Fruit fly (Drosophila melanogaster) whole organism, embryonic: ENCODE results near the gene VhaAC45RP.

ENCODE experiments used
- CG10209 ChIP-seq: fragments of 200-800 bp; sonication (Bioruptor generic); optimal IDR thresholded peaks from 3 replicates; lab custom pipeline; 2017; ENCODE audit warnings: missing biosample characterization, mild to moderate bottlenecking, missing genetic modification characterization, missing genetic modification reagents
- CG10431 ChIP-seq: fragments of 200-800 bp; sonication (Bioruptor generic); optimal IDR thresholded peaks from 3 replicates; lab custom pipeline; 2018; ENCODE audit warnings: missing biosample characterization, mild to moderate bottlenecking, missing genetic modification characterization
- CG11504 ChIP-seq: fragments of 200-800 bp; sonication (Bioruptor generic); optimal IDR thresholded peaks from 3 replicates; lab custom pipeline; 2019; ENCODE audit warnings: missing biosample characterization, mild to moderate bottlenecking, missing genetic modification characterization, moderate library complexity
- CG12219 ChIP-seq: fragments of 200-800 bp; sonication (Bioruptor generic); optimal IDR thresholded peaks from 3 replicates; lab custom pipeline; 2018; ENCODE audit warnings: missing biosample characterization, mild to moderate bottlenecking, missing genetic modification characterization
- CG12769 ChIP-seq: fragments of 200-800 bp; sonication (Bioruptor generic); optimal IDR thresholded peaks from 2 replicates; lab custom pipeline; 2019; ENCODE audit warnings: missing biosample characterization, mild to moderate bottlenecking, missing genetic modification characterization, moderate library complexity
- CG13287 ChIP-seq: fragments of 200-800 bp; sonication (Bioruptor generic); IDR thresholded peaks from 2 replicates; pipeline ENCODE4 v1.3.6; 2022; ENCODE audit warnings: missing biosample characterization, missing genetic modification characterization; ENCODE audit not compliant: partially characterized antibody
- CG15514 ChIP-seq: fragments of 200-800 bp; sonication (Bioruptor generic); optimal IDR thresholded peaks from 3 replicates; lab custom pipeline; 2017; ENCODE audit warnings: missing biosample characterization, missing genetic modification characterization, mild to moderate bottlenecking, moderate library complexity, missing genetic modification reagents
- CG16779 ChIP-seq: fragments of 200-800 bp; sonication (Bioruptor generic); IDR thresholded peaks from 2 replicates; pipeline ENCODE4 v1.3.6; 2022; ENCODE audit warnings: missing biosample characterization, missing genetic modification characterization
- CG1792 ChIP-seq: fragments of 200-800 bp; sonication (Bioruptor generic); optimal IDR thresholded peaks from 2 replicates; lab custom pipeline; 2016; ENCODE audit warnings: missing biosample characterization, missing genetic modification characterization
- CG18011 ChIP-seq: fragments of 200-800 bp; sonication (Bioruptor generic); optimal IDR thresholded peaks from 2 replicates; lab custom pipeline; 2017; ENCODE audit warnings: missing biosample characterization, missing genetic modification characterization, mild to moderate bottlenecking, moderate library complexity, missing genotype
- CG1832 ChIP-seq: fragments of 200-800 bp; sonication (Bioruptor generic); optimal IDR thresholded peaks from 2 replicates; lab custom pipeline; 2017; ENCODE audit warnings: missing biosample characterization, mild to moderate bottlenecking, missing genetic modification characterization, inconsistent platforms
- CG32532 ChIP-seq: fragments of 200-800 bp; sonication (Bioruptor generic); IDR thresholded peaks from 2 replicates; pipeline ENCODE4 v1.3.6; 2022; ENCODE audit warnings: missing biosample characterization, missing genetic modification characterization
- CG34422 ChIP-seq: fragments of 200-800 bp; sonication (Bioruptor generic); IDR thresholded peaks from 3 replicates; pipeline ENCODE4 v1.3.6; 2022; ENCODE audit warnings: missing biosample characterization, missing genetic modification characterization
- CG42726 ChIP-seq: fragments of 200-800 bp; sonication (Bioruptor generic); IDR thresholded peaks from 2 replicates; pipeline ENCODE4 v1.3.6; 2022; ENCODE audit warnings: missing biosample characterization, missing genetic modification characterization; ENCODE audit not compliant: partially characterized antibody
- CG4820 ChIP-seq: fragments of 200-800 bp; sonication (Bioruptor generic); optimal IDR thresholded peaks from 3 replicates; lab custom pipeline; 2016; ENCODE audit warnings: missing biosample characterization, missing genetic modification characterization
- CG6254 ChIP-seq: fragments of 200-800 bp; sonication (Bioruptor generic); optimal IDR thresholded peaks from 3 replicates; lab custom pipeline; 2017; ENCODE audit warnings: mild to moderate bottlenecking, missing biosample characterization, missing genetic modification reagents, missing genetic modification characterization
- CkIIα-i1 ChIP-seq: fragments of 200-800 bp; sonication (Bioruptor generic); IDR thresholded peaks from 2 replicates; pipeline ENCODE4 v1.3.6; 2022; ENCODE audit warnings: missing biosample characterization, missing genetic modification characterization
- CrebB ChIP-seq: fragments of 200-800 bp; sonication (Bioruptor generic); optimal IDR thresholded peaks from 3 replicates; lab custom pipeline; 2018; ENCODE audit warnings: missing biosample characterization, mild to moderate bottlenecking, missing genetic modification characterization
- Doc2 ChIP-seq: fragments of 200-800 bp; sonication (Bioruptor generic); IDR thresholded peaks from 2 replicates; pipeline ENCODE4 v1.3.6; 2022; ENCODE audit warnings: missing biosample characterization, missing genetic modification characterization
- Dp ChIP-seq: fragments of 200-800 bp; sonication (Bioruptor generic); optimal IDR thresholded peaks from 2 replicates; lab custom pipeline; 2018; ENCODE audit warnings: missing biosample characterization, mild to moderate bottlenecking, missing genetic modification characterization, moderate library complexity
- Ets65A ChIP-seq: fragments of 200-800 bp; sonication (Bioruptor generic); peaks from one replicate; lab custom pipeline; 2016; ENCODE audit warnings: missing biosample characterization, missing genetic modification characterization
- Med ChIP-seq: fragments of 200-800 bp; sonication (Bioruptor generic); peaks from one replicate; lab custom pipeline; 2016; ENCODE audit warnings: missing biosample characterization, missing genetic modification characterization, mild to moderate bottlenecking, inconsistent platforms, moderate library complexity
- NK7.1 ChIP-seq: fragments of 200-800 bp; sonication (Bioruptor generic); optimal IDR thresholded peaks from 3 replicates; lab custom pipeline; 2016; ENCODE audit warnings: missing biosample characterization, missing genetic modification characterization
- Opbp ChIP-seq: fragments of 200-800 bp; sonication (Bioruptor generic); IDR thresholded peaks from 3 replicates; pipeline ENCODE4 v1.3.6; 2022; ENCODE audit warnings: missing biosample characterization, missing genetic modification characterization; ENCODE audit not compliant: partially characterized antibody
- Scr ChIP-seq: fragments of 200-800 bp; sonication (Bioruptor generic); IDR thresholded peaks from 2 replicates; pipeline ENCODE4 v1.3.6; 2022; ENCODE audit warnings: missing biosample characterization, missing genetic modification characterization; ENCODE audit not compliant: partially characterized antibody
- Sox100B ChIP-seq: fragments of 200-800 bp; sonication (Bioruptor generic); optimal IDR thresholded peaks from 3 replicates; lab custom pipeline; 2018; ENCODE audit warnings: missing biosample characterization, mild to moderate bottlenecking, missing genetic modification characterization
- amos ChIP-seq: fragments of 200-800 bp; sonication (Bioruptor generic); IDR thresholded peaks from 2 replicates; pipeline ENCODE4 v1.3.6; 2022; ENCODE audit warnings: missing biosample characterization, missing genetic modification characterization; ENCODE audit not compliant: partially characterized antibody
- ara ChIP-seq: fragments of 200-800 bp; sonication (Bioruptor generic); IDR thresholded peaks from 2 replicates; pipeline ENCODE4 v1.3.6; 2022; ENCODE audit warnings: missing biosample characterization, missing genetic modification characterization
- chm ChIP-seq: fragments of 200-800 bp; sonication (Bioruptor generic); IDR thresholded peaks from 2 replicates; pipeline ENCODE4 v1.3.6; 2022; ENCODE audit warnings: missing biosample characterization, missing genetic modification characterization
- ci ChIP-seq: fragments of 200-800 bp; sonication (Bioruptor generic); IDR thresholded peaks from 3 replicates; pipeline ENCODE4 v1.3.6; 2022; ENCODE audit warnings: missing biosample characterization, missing genetic modification characterization
- cwo ChIP-seq: fragments of 200-800 bp; sonication (Bioruptor generic); optimal IDR thresholded peaks from 3 replicates; lab custom pipeline; 2017; ENCODE audit warnings: missing biosample characterization, missing genetic modification characterization, mild to moderate bottlenecking, moderate library complexity, missing genetic modification reagents
- esg ChIP-seq: fragments of 200-800 bp; sonication (Bioruptor generic); conservative IDR thresholded peaks from 2 replicates; pipeline ENCODE4 v1.3.6; 2022; ENCODE audit warnings: missing biosample characterization, missing genetic modification characterization
- eve ChIP-seq, 2 experiments: fragments of >200 bp; optimal IDR thresholded peaks; 2 replicates each; lab custom pipeline; 2017; ENCODE audit warnings: missing biosample characterization in 2 of 2, missing genetic modification characterization in 2 of 2
- gce ChIP-seq: fragments of 200-800 bp; sonication (Bioruptor generic); IDR thresholded peaks from 3 replicates; pipeline ENCODE4 v1.3.6; 2022; ENCODE audit warnings: missing biosample characterization, missing genetic modification characterization
- gcm2 ChIP-seq: fragments of 200-800 bp; sonication (Bioruptor generic); optimal IDR thresholded peaks from 2 replicates; lab custom pipeline; 2016; ENCODE audit warnings: missing biosample characterization, missing genetic modification characterization
- grn ChIP-seq: fragments of 200-800 bp; sonication (Bioruptor generic); optimal IDR thresholded peaks from 3 replicates; lab custom pipeline; 2017; ENCODE audit warnings: missing biosample characterization, missing genetic modification characterization
- gsb-n ChIP-seq: fragments of 200-800 bp; sonication (Bioruptor generic); optimal IDR thresholded peaks from 3 replicates; lab custom pipeline; 2018; ENCODE audit warnings: missing biosample characterization, mild to moderate bottlenecking, missing genetic modification characterization
- ken ChIP-seq: fragments of 200-800 bp; sonication (Bioruptor generic); IDR thresholded peaks from 3 replicates; pipeline ENCODE4 v1.3.6; 2022; ENCODE audit warnings: missing biosample characterization, missing genetic modification characterization
- lov ChIP-seq, 2 experiments: fragments of 200-800 bp in 1 of 2; fragments of >200 bp in 1 of 2; sonication (Bioruptor generic) in 1 of 2; IDR thresholded peaks in 1 of 2; optimal IDR thresholded peaks in 1 of 2; 2 replicates in 1 of 2; 3 replicates in 1 of 2; pipeline versions ENCODE4 v1.3.6 to Lab custom; 2017 to 2022; ENCODE audit warnings: missing biosample characterization in 1 of 2, missing genetic modification characterization in 1 of 2
- luna ChIP-seq: fragments of 200-800 bp; sonication (Bioruptor generic); optimal IDR thresholded peaks from 2 replicates; lab custom pipeline; 2016; ENCODE audit warnings: missing biosample characterization, missing genetic modification characterization
- mirr ChIP-seq: fragments of 200-800 bp; sonication (Bioruptor generic); optimal IDR thresholded peaks from 3 replicates; lab custom pipeline; 2018; ENCODE audit warnings: missing biosample characterization, mild to moderate bottlenecking, missing genetic modification characterization
- nau ChIP-seq: fragments of 200-800 bp; sonication (Bioruptor generic); optimal IDR thresholded peaks from 3 replicates; lab custom pipeline; 2017; ENCODE audit warnings: missing biosample characterization, mild to moderate bottlenecking, missing genetic modification characterization, missing genetic modification reagents
- peb ChIP-seq: fragments of 200-800 bp; sonication (Bioruptor generic); IDR thresholded peaks from 2 replicates; pipeline ENCODE4 v1.3.6; 2022; ENCODE audit warnings: missing biosample characterization, missing genetic modification characterization
- psq ChIP-seq: fragments of 200-800 bp; sonication (Bioruptor generic); optimal IDR thresholded peaks from 2 replicates; lab custom pipeline; 2017; ENCODE audit warnings: missing biosample characterization, missing genetic modification characterization
- row ChIP-seq: fragments of 200-800 bp; sonication (Bioruptor generic); IDR thresholded peaks from 3 replicates; pipeline ENCODE4 v1.3.6; 2022; ENCODE audit warnings: missing biosample characterization, missing genetic modification characterization
- run ChIP-seq: fragments of 200-800 bp; sonication (Bioruptor generic); optimal IDR thresholded peaks from 3 replicates; lab custom pipeline; 2018; ENCODE audit warnings: missing biosample characterization, mild to moderate bottlenecking, missing genetic modification characterization
- sens ChIP-seq: fragments of 200-800 bp; sonication (Bioruptor generic); peaks from one replicate; lab custom pipeline; 2016; ENCODE audit warnings: missing biosample characterization, missing genetic modification characterization
- sug ChIP-seq: fragments of 200-800 bp; optimal IDR thresholded peaks from 2 replicates; lab custom pipeline; 2019; ENCODE audit warnings: missing biosample characterization, mild to moderate bottlenecking, missing genetic modification characterization, moderate library complexity

The VhaAC45RP gene

dm6 chr3R:30208766-30209484 is 42.7 kb upstream of the VhaAC45RP start, which contains the start of gene RpS7 (continued):
- TF ChIP-seq Doc2 (GFP tag; lab: Robert Waterston, UW): no peak
- TF ChIP-seq CG10209 (GFP tag; lab: Kevin White, UChicago): peak; percentile 64
- TF ChIP-seq grn (GFP tag; lab: Kevin White, UChicago): peak; percentile 5
- TF ChIP-seq CG34422 (GFP tag; lab: Robert Waterston, UW): peak; percentile 68; the same call in 2 of the 3 replicates
- peak; percentile 87 for TF ChIP-seq Sox100B
- peak; percentile 59; the same call in 1 of the 3 replicates for TF ChIP-seq gce (GFP tag; lab: Robert Waterston, UW)
- TF ChIP-seq esg (GFP tag; lab: Robert Waterston, UW): 0 out of 2 replicates have a peak, but pooled peaks have one; percentile 8
- TF ChIP-seq CG12219 (GFP tag; lab: Kevin White, UChicago): peak; percentile 71
- TF ChIP-seq psq: no peak
- peak; percentile 34 for TF ChIP-seq luna (GFP tag; lab: Kevin White, UChicago)
- peak; percentile 61 for TF ChIP-seq ara
- peak; percentile 89 for TF ChIP-seq mirr
- TF ChIP-seq CG4820 (GFP tag; lab: Kevin White, UChicago): no peak

dm6 chr3R:30208011-30208410 is 41.8 kb upstream of the VhaAC45RP start:
- TF ChIP-seq CG1792 (no peak), CG42726 (GFP tag; lab: Robert Waterston, UW) (no peak), gce (GFP tag; lab: Robert Waterston, UW) (no peak), CG16779 (0 out of 2 replicates have a peak, but pooled peaks have one; percentile 7), CrebB (tag; lab: Kevin White, UChicago) (no peak), peb (GFP tag; lab: Robert Waterston, UW) (no peak), Ets65A (GFP tag; lab: Kevin White, UChicago) (peak; percentile 52), CkIIα-i1 (no peak), CG32532 (GFP tag; lab: Robert Waterston, UW) (no peak), NK7.1 (no peak), CG18011 (no peak), gsb-n (no peak), Opbp (no peak), Med (GFP tag; lab: Kevin White, UChicago) (peak; percentile 80), ken (no peak), ara (peak; percentile 28; the same call in 1 of the 2 replicates), gcm2 (no peak), psq (no peak)

DNA sequence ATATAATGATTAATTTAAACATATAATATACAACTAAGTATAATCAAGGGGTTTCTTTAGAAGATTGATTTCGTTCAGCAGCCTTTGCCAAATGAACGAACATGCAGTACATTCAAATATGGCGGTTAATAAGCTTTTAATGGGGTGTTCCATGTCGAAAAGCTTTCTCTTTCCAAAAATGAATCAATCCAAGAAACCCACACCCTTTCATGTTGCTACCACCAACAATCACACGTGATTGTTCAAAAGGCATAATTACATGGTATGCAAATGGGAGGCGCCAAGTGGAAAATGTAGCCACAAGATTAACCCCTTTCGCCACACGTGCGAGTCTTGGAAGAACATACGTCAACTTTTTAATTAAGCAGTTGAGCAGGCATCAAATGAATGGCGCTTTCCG is 39.7 kb upstream of the VhaAC45RP start:
- TF ChIP-seq CG6254 (GFP tag; lab: Kevin White, UChicago): peak; percentile 98
- TF ChIP-seq CG11504 (tag; lab: Kevin White, UChicago): peak; percentile 72
- TF ChIP-seq sens: peak; percentile 12
- peak; percentile 71 for TF ChIP-seq CG15514 (GFP tag; lab: Kevin White, UChicago)
- TF ChIP-seq Scr (GFP tag; lab: Robert Waterston, UW): no peak
- TF ChIP-seq row (GFP tag; lab: Robert Waterston, UW): no peak
- no peak for TF ChIP-seq run (tag; lab: Kevin White, UChicago)
- TF ChIP-seq Dp (GFP tag; lab: Kevin White, UChicago): peak; percentile 75
- peak; percentile 5; the same call in 1 of the 2 replicates for TF ChIP-seq CG13287 (GFP tag; lab: Robert Waterston, UW)
- no peak for TF ChIP-seq amos (GFP tag; lab: Robert Waterston, UW)
- no peak for TF ChIP-seq chm (GFP tag; lab: Robert Waterston, UW)
- no peak for TF ChIP-seq lov (optimal IDR thresholded peaks at IDR 0.05; lab: Kevin White, UChicago)
- TF ChIP-seq lov (GFP tag; IDR thresholded peaks at IDR 0.05; lab: Robert Waterston, UW): no peak
- peak; percentile 73 for TF ChIP-seq cwo (GFP tag; lab: Kevin White, UChicago)
- peak; percentile 13 for TF ChIP-seq sug (tag; lab: Kevin White, UChicago)
- TF ChIP-seq CG1832 (GFP tag; lab: Kevin White, UChicago): no peak
- TF ChIP-seq eve (GFP tag; optimal IDR thresholded peaks at IDR 0.05; lab: Kevin White, UChicago): peak in 1 of 2 experiments; percentile 61
- peak; percentile 2 for TF ChIP-seq nau
- peak; percentile 99 for TF ChIP-seq CG10431 (GFP tag; lab: Kevin White, UChicago)
- TF ChIP-seq ci (GFP tag; lab: Robert Waterston, UW): peak; percentile 18; the same call in 1 of the 3 replicates
- peak; percentile 6 for TF ChIP-seq CG12769 (tag; lab: Kevin White, UChicago)
